Fruit fly (Drosophila melanogaster) whole organism, pupa: ENCODE data around the gene CG9632.
"Not testable (repeated sequence)": the region's sequence is repeated elsewhere in the genome, so short reads cannot be mapped to it uniquely, and the experiment has no call there.

Experiments
- CG10348 ChIP-seq: fragments of 200-800 bp; sonication (Bioruptor generic); IDR thresholded peaks from 2 replicates; pipeline ENCODE4 v1.3.6; 2022; ENCODE audit warnings: missing biosample characterization, missing genetic modification characterization
- CG12605 ChIP-seq: fragments of 200-800 bp; sonication (Bioruptor generic); IDR thresholded peaks from 2 replicates; pipeline ENCODE4 v1.3.6; 2022; ENCODE audit warnings: missing biosample characterization, missing genetic modification characterization
- CG13204 ChIP-seq: fragments of 200-800 bp; sonication (Bioruptor generic); optimal IDR thresholded peaks from 2 replicates; lab custom pipeline; 2018; ENCODE audit warnings: missing biosample characterization, mild to moderate bottlenecking, missing genetic modification characterization, moderate library complexity
- CG14655 ChIP-seq: fragments of 200-800 bp; sonication (Bioruptor generic); optimal IDR thresholded peaks from 3 replicates; lab custom pipeline; 2017; ENCODE audit warnings: mild to moderate bottlenecking, missing biosample characterization, missing genetic modification reagents, missing genetic modification characterization
- CG15710 ChIP-seq: fragments of 200-800 bp; sonication (Bioruptor generic); optimal IDR thresholded peaks from 2 replicates; lab custom pipeline; 2018; ENCODE audit warnings: missing biosample characterization, mild to moderate bottlenecking, missing genetic modification characterization, moderate library complexity
- CG17806 ChIP-seq: fragments of 200-800 bp; sonication (Bioruptor generic); optimal IDR thresholded peaks from 2 replicates; lab custom pipeline; 2018; ENCODE audit warnings: missing biosample characterization, mild to moderate bottlenecking, missing genetic modification characterization, moderate library complexity
- CG32121 ChIP-seq: fragments of 200-800 bp; sonication (Bioruptor generic); IDR thresholded peaks from 2 replicates; pipeline ENCODE4 v1.3.6; 2022; ENCODE audit warnings: missing biosample characterization, missing genetic modification characterization
- CG34367 ChIP-seq: fragments of 200-800 bp; sonication (Bioruptor generic); optimal IDR thresholded peaks from 2 replicates; lab custom pipeline; 2018; ENCODE audit warnings: missing biosample characterization, mild to moderate bottlenecking, missing genetic modification characterization
- CG4496 ChIP-seq: fragments of 200-800 bp; sonication (Bioruptor generic); IDR thresholded peaks from 3 replicates; pipeline ENCODE4 v1.3.6; 2022; ENCODE audit warnings: missing biosample characterization, missing genetic modification characterization
- CG8159 ChIP-seq: fragments of 200-800 bp; sonication (Bioruptor generic); optimal IDR thresholded peaks from 3 replicates; lab custom pipeline; 2018; ENCODE audit warnings: missing biosample characterization, mild to moderate bottlenecking, missing genetic modification characterization, moderate library complexity
- CG8301 ChIP-seq: fragments of 200-800 bp; sonication (Bioruptor generic); optimal IDR thresholded peaks from 2 replicates; lab custom pipeline; 2018; ENCODE audit warnings: missing biosample characterization, mild to moderate bottlenecking, missing genetic modification characterization
- CG9948 ChIP-seq: fragments of 200-800 bp; sonication (Bioruptor generic); optimal IDR thresholded peaks from 2 replicates; lab custom pipeline; 2018; ENCODE audit warnings: missing biosample characterization, mild to moderate bottlenecking, missing genetic modification characterization, moderate library complexity
- D1 ChIP-seq: fragments of 200-800 bp; sonication (Bioruptor generic); optimal IDR thresholded peaks from 2 replicates; lab custom pipeline; 2018; ENCODE audit warnings: missing biosample characterization, mild to moderate bottlenecking, missing genetic modification characterization, moderate library complexity
- EcR ChIP-seq: fragments of 200-800 bp; sonication (Bioruptor generic); optimal IDR thresholded peaks from 3 replicates; lab custom pipeline; 2019; ENCODE audit warnings: missing biosample characterization, missing genetic modification characterization, mild to moderate bottlenecking, moderate library complexity, missing genetic modification reagents
- Ets98B ChIP-seq: fragments of 200-800 bp; sonication (Bioruptor generic); IDR thresholded peaks from 2 replicates; pipeline ENCODE4 v1.3.6; 2022; ENCODE audit warnings: missing biosample characterization, missing genetic modification characterization
- Pif1A ChIP-seq: fragments of 200-800 bp; sonication (Bioruptor generic); optimal IDR thresholded peaks from 3 replicates; lab custom pipeline; 2016; ENCODE audit warnings: missing biosample characterization, missing genetic modification characterization
- Pif1B ChIP-seq: fragments of 200-800 bp; sonication (Bioruptor generic); optimal IDR thresholded peaks from 3 replicates; lab custom pipeline; 2016; ENCODE audit warnings: missing biosample characterization, missing genetic modification characterization
- Snoo ChIP-seq: fragments of 200-800 bp; sonication (Bioruptor generic); optimal IDR thresholded peaks from 3 replicates; lab custom pipeline; 2017; ENCODE audit warnings: missing biosample characterization, mild to moderate bottlenecking, missing genetic modification characterization, inconsistent platforms
- fd96Ca ChIP-seq: fragments of 200-800 bp; sonication (Bioruptor generic); IDR thresholded peaks from 3 replicates; pipeline ENCODE4 v1.3.6; 2022; ENCODE audit warnings: missing biosample characterization, missing genetic modification characterization
- gl ChIP-seq: fragments of 200-800 bp; sonication (Bioruptor generic); optimal IDR thresholded peaks from 2 replicates; lab custom pipeline; 2018; ENCODE audit warnings: missing biosample characterization, mild to moderate bottlenecking, missing genetic modification characterization
- rn ChIP-seq: fragments of 200-800 bp; sonication (Bioruptor generic); IDR thresholded peaks from 2 replicates; pipeline ENCODE4 v1.3.6; 2022; ENCODE audit warnings: missing biosample characterization, missing genetic modification characterization

CG9632 gene

dm6 chr3R:15895978-15896377 is 36.0 kb downstream of the CG9632 start, which contains the start of gene CG14877:
CG14877 (minus strand) TSS chr3R:15896078.
- TF ChIP-seq fd96Ca (GFP tag; lab: Robert Waterston, UW) (no peak), gl (tag; lab: Kevin White, UChicago) (no peak), CG17806 (no peak), Snoo (tag; lab: Kevin White, UChicago) (no peak), rn (GFP tag; lab: Robert Waterston, UW) (no peak), CG9948 (no peak), Pif1B (no peak), CG8301 (tag; lab: Kevin White, UChicago) (no peak), CG15710 (tag; lab: Kevin White, UChicago) (no peak), CG14655 (GFP tag; lab: Kevin White, UChicago) (no peak), D1 (no peak), CG12605 (no peak), Ets98B (GFP tag; lab: Robert Waterston, UW) (no peak), CG4496 (GFP tag; lab: Robert Waterston, UW) (no peak)

DNA sequence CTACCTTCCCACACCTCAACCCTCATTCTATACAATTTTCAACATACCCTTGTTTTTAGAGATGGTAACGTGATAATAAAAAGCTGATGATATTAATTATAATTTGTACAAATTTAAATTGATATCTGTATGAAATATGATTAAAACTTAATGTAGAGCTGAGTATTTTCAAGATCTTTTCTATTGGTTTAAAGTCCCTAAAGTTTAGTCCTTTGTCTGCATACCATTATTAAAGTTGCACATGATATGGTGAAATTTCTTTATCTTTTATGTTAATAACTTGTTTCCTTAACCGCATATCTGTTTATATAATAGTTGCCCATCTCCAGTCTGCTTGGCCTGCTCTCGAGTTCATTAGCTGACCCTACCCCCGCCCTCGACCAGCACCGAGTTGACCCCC is 38.3 kb downstream of the CG9632 start:
- TF ChIP-seq CG13204 (GFP tag; lab: Kevin White, UChicago) (no peak), CG9948 (no peak), CG32121 (GFP tag; lab: Robert Waterston, UW) (no peak), Pif1B (no peak), CG12605 (no peak), CG8159 (tag; lab: Kevin White, UChicago) (peak; percentile 15), rn (GFP tag; lab: Robert Waterston, UW) (no peak), CG10348 (GFP tag; lab: Robert Waterston, UW) (no peak), fd96Ca (GFP tag; lab: Robert Waterston, UW) (no peak), CG14655 (GFP tag; lab: Kevin White, UChicago) (peak; percentile 34), CG15710 (tag; lab: Kevin White, UChicago) (no peak), CG34367 (no peak), gl (tag; lab: Kevin White, UChicago) (no peak), Ets98B (GFP tag; lab: Robert Waterston, UW) (no peak), CG8301 (tag; lab: Kevin White, UChicago) (peak; percentile 21), Pif1A (no peak), CG4496 (GFP tag; lab: Robert Waterston, UW) (no peak), D1 (no peak), CG17806 (no peak), EcR (no peak), Snoo (tag; lab: Kevin White, UChicago) (no peak)

dm6 chr3R:15899650-15900049 is 39.7 kb downstream of the CG9632 start:
- TF ChIP-seq CG14655 (GFP tag; lab: Kevin White, UChicago) (peak; percentile 63), CG4496 (GFP tag; lab: Robert Waterston, UW) (peak; percentile 61; the same call in 1 of the 3 replicates), fd96Ca (GFP tag; lab: Robert Waterston, UW) (peak; percentile 69), CG34367 (peak; percentile 74), CG17806 (peak; percentile 73), EcR (no peak), Pif1A (peak; percentile 70), CG9948 (peak; percentile 77), CG8301 (tag; lab: Kevin White, UChicago) (peak; percentile 62), Pif1B (peak; percentile 64), gl (tag; lab: Kevin White, UChicago) (peak; percentile 54), D1 (no peak), Ets98B (GFP tag; lab: Robert Waterston, UW) (peak; percentile 51; the same call in 1 of the 2 replicates), CG8159 (tag; lab: Kevin White, UChicago) (peak; percentile 77), CG10348 (GFP tag; lab: Robert Waterston, UW) (no peak), CG32121 (GFP tag; lab: Robert Waterston, UW) (no peak), rn (GFP tag; lab: Robert Waterston, UW) (no peak), CG12605 (peak; percentile 57; the same call in 1 of the 2 replicates), Snoo (tag; lab: Kevin White, UChicago) (peak; percentile 42), CG13204 (GFP tag; lab: Kevin White, UChicago) (no peak), CG15710 (tag; lab: Kevin White, UChicago) (peak; percentile 78)
- TF ChIP-seq, all 21 proteins: peak for 15

dm6 chr3R:15901097-15901709 is 41.2 kb downstream of the CG9632 start:
- TF ChIP-seq CG10348 (GFP tag; lab: Robert Waterston, UW): peak; percentile 62; the same call in 1 of the 2 replicates
- TF ChIP-seq fd96Ca (GFP tag; lab: Robert Waterston, UW): peak; percentile 95
- TF ChIP-seq CG32121 (GFP tag; lab: Robert Waterston, UW): peak; percentile 86
- TF ChIP-seq Ets98B (GFP tag; lab: Robert Waterston, UW): peak; percentile 92
- TF ChIP-seq CG4496 (GFP tag; lab: Robert Waterston, UW): peak; percentile 91
- 0 out of 2 replicates have a peak, but pooled peaks have one; percentile 36 for TF ChIP-seq rn (GFP tag; lab: Robert Waterston, UW)
- peak; percentile 89 for TF ChIP-seq CG12605

DNA sequence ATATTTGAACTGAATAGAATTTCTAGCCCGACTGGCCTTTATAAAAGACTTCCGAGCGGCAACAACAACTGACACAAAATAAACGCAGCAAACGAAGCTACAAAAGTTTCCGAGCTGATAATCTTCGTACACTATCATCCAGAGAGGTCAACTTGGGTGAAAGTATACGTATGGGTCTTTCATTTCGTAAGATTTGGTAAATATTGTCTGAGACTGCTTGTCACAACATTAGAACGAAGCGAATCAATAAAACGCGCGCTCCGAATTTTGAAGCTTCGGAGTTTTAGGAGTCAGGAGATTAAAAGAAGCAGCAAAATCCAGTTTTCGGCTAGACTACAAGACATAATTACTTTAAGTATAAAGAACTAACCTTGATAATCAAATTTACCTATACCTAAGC is 44.5 kb downstream of the CG9632 start, which contains the start of gene glob1:
TSS of gene glob1 (minus strand) at position 101 of the 400 bp plus-strand sequence.
- TF ChIP-seq Snoo (tag; lab: Kevin White, UChicago); CG9948; CG10348 (GFP tag; lab: Robert Waterston, UW): not testable (repeated sequence)

dm6 chr3R:15908098-15908497 is 48.1 kb downstream of the CG9632 start, which contains the start of gene EndoU:
EndoU (plus strand) TSS chr3R:15908398.
- not testable (repeated sequence) for TF ChIP-seq CG17806; Pif1B; Ets98B (GFP tag; lab: Robert Waterston, UW)
- TF ChIP-seq, all 21 proteins: peak for 0; not testable (repeated sequence) for 21
